Worm (Caenorhabditis elegans) whole organism, midembryonic: Measurements from ENCODE around the gene lem-4.

Experiments
- klf-2 ChIP-seq: fragments of 200-800 bp; sonication (Bioruptor generic); conservative IDR thresholded peaks from 2 replicates; pipeline ENCODE4 v1.3.6; 2022; ENCODE audit warnings: missing genetic modification reagents, missing genetic modification characterization, missing compliant biosample characterization
- med-1 ChIP-seq: sonication (generic microtip); optimal IDR thresholded peaks from 2 replicates; lab custom pipeline; 2017; ENCODE audit warnings: missing genetic modification characterization, mild to moderate bottlenecking, missing compliant biosample characterization, antibody characterized with exemption, missing genetic modification reagents; ENCODE audit not compliant: insufficient read depth
- ref-1 ChIP-seq: fragments of 200-800 bp; sonication (Bioruptor generic); conservative IDR thresholded peaks from 2 replicates; pipeline ENCODE4 v1.3.6; 2022; ENCODE audit warnings: missing genetic modification reagents, missing genetic modification characterization, missing compliant biosample characterization
- ztf-23 ChIP-seq: fragments of 200-800 bp; sonication (Bioruptor generic); IDR thresholded peaks from 2 replicates; pipeline ENCODE4 v1.3.6; 2022; ENCODE audit warnings: missing genetic modification reagents, missing genetic modification characterization, missing compliant biosample characterization

DNA sequence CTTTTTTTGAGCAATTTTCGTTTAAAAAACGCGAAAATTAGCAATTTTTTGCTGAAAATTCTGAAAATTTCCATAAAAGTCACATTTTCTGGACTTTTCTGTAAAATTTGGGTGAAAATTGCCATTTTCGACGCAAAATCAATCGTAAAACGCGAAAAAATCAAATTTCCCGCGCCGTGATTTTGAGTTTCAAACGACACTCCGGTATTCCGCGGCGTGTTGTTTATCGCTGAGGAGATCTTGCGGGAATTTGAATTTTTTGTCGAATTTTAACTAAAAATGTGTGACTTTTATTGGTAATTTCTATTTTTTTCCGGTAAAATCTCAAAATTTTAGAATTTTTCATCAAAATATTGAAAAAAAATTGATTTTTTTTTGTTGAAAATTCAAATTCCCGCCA, 53.4 kb downstream of the lem-4 start:
- TF ChIP-seq ref-1 (GFP tag; lab: Robert Waterston, UW) (no peak), ztf-23 (GFP tag; lab: Robert Waterston, UW) (no peak), klf-2 (GFP tag; lab: Robert Waterston, UW) (no peak), med-1 (GFP tag; lab: Kevin White, UChicago) (no peak)
